Fruit fly (Drosophila melanogaster) whole organism, embryonic: ENCODE results near the gene Cyt-c1.

Experiments
- Adf1 ChIP-seq: fragments of 200-800 bp; sonication (Bioruptor generic); IDR thresholded peaks from 2 replicates; pipeline ENCODE4 v1.3.6; 2022; ENCODE audit warnings: missing biosample characterization, missing genetic modification characterization
- Bteb2 ChIP-seq: fragments of 200-800 bp; sonication (Bioruptor generic); optimal IDR thresholded peaks from 2 replicates; lab custom pipeline; 2016; ENCODE audit warnings: missing biosample characterization, missing genetic modification characterization
- C15 ChIP-seq: fragments of 200-800 bp; sonication (Bioruptor generic); IDR thresholded peaks from 3 replicates; pipeline ENCODE4 v1.3.6; 2022; ENCODE audit warnings: missing biosample characterization, missing genetic modification characterization
- CG10321 ChIP-seq: fragments of 200-800 bp; sonication (Bioruptor generic); IDR thresholded peaks from 2 replicates; pipeline ENCODE4 v1.3.6; 2022; ENCODE audit warnings: missing biosample characterization, missing genetic modification characterization
- CG11723 ChIP-seq: fragments of 200-800 bp; sonication (Bioruptor generic); optimal IDR thresholded peaks from 2 replicates; lab custom pipeline; 2017; ENCODE audit warnings: missing biosample characterization, mild to moderate bottlenecking, missing genetic modification characterization
- CG12155 ChIP-seq: fragments of 200-800 bp; sonication (Bioruptor generic); optimal IDR thresholded peaks from 3 replicates; lab custom pipeline; 2016; ENCODE audit warnings: missing biosample characterization, missing genetic modification characterization
- CG12299 ChIP-seq: fragments of 200-800 bp; sonication (Bioruptor generic); optimal IDR thresholded peaks from 2 replicates; lab custom pipeline; 2018; ENCODE audit warnings: missing biosample characterization, mild to moderate bottlenecking, missing genetic modification characterization
- CG14710 ChIP-seq: fragments of 200-800 bp; sonication (Bioruptor generic); optimal IDR thresholded peaks from 3 replicates; lab custom pipeline; 2019; ENCODE audit warnings: missing biosample characterization, mild to moderate bottlenecking, missing genetic modification characterization, moderate library complexity
- CG17186 ChIP-seq: fragments of 200-800 bp; sonication (Bioruptor generic); optimal IDR thresholded peaks from 3 replicates; lab custom pipeline; 2017; ENCODE audit warnings: missing biosample characterization, missing genetic modification reagents, missing genetic modification characterization
- CG2875 ChIP-seq: fragments of 200-800 bp; sonication (Bioruptor generic); optimal IDR thresholded peaks from 2 replicates; lab custom pipeline; 2017; ENCODE audit warnings: missing biosample characterization, mild to moderate bottlenecking, missing genetic modification characterization, missing genetic modification reagents
- CG30431 ChIP-seq: fragments of 200-800 bp; sonication (Bioruptor generic); optimal IDR thresholded peaks from 2 replicates; lab custom pipeline; 2017; ENCODE audit warnings: missing biosample characterization, missing genetic modification characterization
- CG32532 ChIP-seq: fragments of 200-800 bp; sonication (Bioruptor generic); IDR thresholded peaks from 2 replicates; pipeline ENCODE4 v1.3.6; 2022; ENCODE audit warnings: missing biosample characterization, missing genetic modification characterization
- CG4360 ChIP-seq: fragments of 200-800 bp; sonication (Bioruptor generic); IDR thresholded peaks from 2 replicates; pipeline ENCODE4 v1.3.6; 2022; ENCODE audit warnings: missing biosample characterization, missing genetic modification characterization
- CG4617 ChIP-seq: fragments of 200-800 bp; sonication (Bioruptor generic); optimal IDR thresholded peaks from 3 replicates; lab custom pipeline; 2016; ENCODE audit warnings: missing biosample characterization, missing genetic modification characterization, borderline replicate concordance
- CG4730 ChIP-seq: fragments of 200-800 bp; sonication (Bioruptor generic); IDR thresholded peaks from 2 replicates; pipeline ENCODE4 v1.3.6; 2022; ENCODE audit warnings: missing biosample characterization, missing genetic modification characterization
- CG5180 ChIP-seq: fragments of 200-800 bp; sonication (Bioruptor generic); optimal IDR thresholded peaks from 3 replicates; lab custom pipeline; 2017; ENCODE audit warnings: missing biosample characterization, missing genetic modification characterization, mild to moderate bottlenecking, moderate library complexity, missing genetic modification reagents
- CG9727 ChIP-seq: fragments of 200-800 bp; sonication (Bioruptor generic); optimal IDR thresholded peaks from 3 replicates; lab custom pipeline; 2017; ENCODE audit warnings: missing biosample characterization, mild to moderate bottlenecking, missing genetic modification characterization
- CHES-1-like ChIP-seq: fragments of 200-800 bp; sonication (Bioruptor generic); optimal IDR thresholded peaks from 2 replicates; lab custom pipeline; 2016; ENCODE audit warnings: missing biosample characterization, missing genetic modification characterization
- D19B ChIP-seq: fragments of 200-800 bp; sonication (Bioruptor generic); optimal IDR thresholded peaks from 2 replicates; lab custom pipeline; 2017; ENCODE audit warnings: missing biosample characterization, mild to moderate bottlenecking, missing genetic modification characterization
- Dip2 ChIP-seq: fragments of 200-800 bp; sonication (Bioruptor generic); IDR thresholded peaks from 2 replicates; pipeline ENCODE4 v1.3.6; 2022; ENCODE audit warnings: missing biosample characterization, missing genetic modification characterization
- Dp ChIP-seq: fragments of 200-800 bp; sonication (Bioruptor generic); optimal IDR thresholded peaks from 2 replicates; lab custom pipeline; 2018; ENCODE audit warnings: missing biosample characterization, mild to moderate bottlenecking, missing genetic modification characterization, moderate library complexity
- Fer1 ChIP-seq: fragments of 200-800 bp; sonication (Bioruptor generic); optimal IDR thresholded peaks from 2 replicates; lab custom pipeline; 2017; ENCODE audit warnings: missing biosample characterization, mild to moderate bottlenecking, missing genetic modification characterization
- Gug ChIP-seq: fragments of 200-800 bp; sonication (Bioruptor generic); IDR thresholded peaks from 4 replicates; pipeline ENCODE4 v1.3.6; 2022; ENCODE audit warnings: missing biosample characterization, missing genetic modification characterization
- HLH4C ChIP-seq: fragments of 200-800 bp; sonication (Bioruptor generic); IDR thresholded peaks from 3 replicates; pipeline ENCODE4 v1.3.6; 2022; ENCODE audit warnings: missing biosample characterization, missing genetic modification characterization; ENCODE audit not compliant: partially characterized antibody
- Hsf ChIP-seq: fragments of 200-800 bp; sonication (Bioruptor generic); optimal IDR thresholded peaks from 3 replicates; lab custom pipeline; 2016; ENCODE audit warnings: missing biosample characterization, missing genetic modification characterization
- Pdp1 ChIP-seq, 2 experiments: fragments of 200-800 bp; sonication (Bioruptor generic); optimal IDR thresholded peaks; 3 replicates each; lab custom pipeline; 2016; ENCODE audit warnings: missing biosample characterization in 2 of 2, missing genetic modification characterization in 2 of 2, mild to moderate bottlenecking in 1 of 2, moderate library complexity in 1 of 2
- Poxn ChIP-seq: fragments of 200-800 bp; sonication (Bioruptor generic); IDR thresholded peaks from 2 replicates; pipeline ENCODE4 v1.3.6; 2022; ENCODE audit warnings: missing biosample characterization, missing genetic modification characterization
- abd-A ChIP-seq: fragments of 200-800 bp; sonication (Bioruptor generic); optimal IDR thresholded peaks from 3 replicates; lab custom pipeline; 2019; ENCODE audit warnings: missing biosample characterization, mild to moderate bottlenecking, missing genetic modification characterization, moderate library complexity
- br ChIP-seq: fragments of >200 bp; optimal IDR thresholded peaks from 2 replicates; lab custom pipeline; 2017
- cg ChIP-seq: fragments of 200-800 bp; sonication (Bioruptor generic); optimal IDR thresholded peaks from 3 replicates; lab custom pipeline; 2019; ENCODE audit warnings: missing biosample characterization, mild to moderate bottlenecking, missing genetic modification characterization, moderate library complexity
- chif ChIP-seq, 2 experiments: fragments of 200-800 bp; sonication (Bioruptor generic); optimal IDR thresholded peaks; 3 replicates each; lab custom pipeline; 2016; ENCODE audit warnings: missing biosample characterization in 2 of 2, missing genetic modification characterization in 2 of 2
- chinmo ChIP-seq: fragments of 200-800 bp; sonication (Bioruptor generic); IDR thresholded peaks from 4 replicates; pipeline ENCODE4 v1.3.6; 2022; ENCODE audit warnings: missing biosample characterization, missing genetic modification characterization; ENCODE audit not compliant: partially characterized antibody
- ci ChIP-seq: fragments of 200-800 bp; sonication (Bioruptor generic); IDR thresholded peaks from 3 replicates; pipeline ENCODE4 v1.3.6; 2022; ENCODE audit warnings: missing biosample characterization, missing genetic modification characterization
- crp ChIP-seq, 2 experiments: fragments of 200-800 bp; sonication (Bioruptor generic); optimal IDR thresholded peaks; 2 replicates in 1 of 2; 3 replicates in 1 of 2; lab custom pipeline; 2017; ENCODE audit warnings: missing biosample characterization in 2 of 2, missing genetic modification characterization in 2 of 2, mild to moderate bottlenecking in 1 of 2, moderate library complexity in 1 of 2
- da ChIP-seq: fragments of 200-800 bp; sonication (Bioruptor generic); optimal IDR thresholded peaks from 2 replicates; lab custom pipeline; 2016; ENCODE audit warnings: missing biosample characterization, missing genetic modification characterization
- ems ChIP-seq: fragments of 200-800 bp; sonication (Bioruptor generic); optimal IDR thresholded peaks from 3 replicates; lab custom pipeline; 2016; ENCODE audit warnings: missing biosample characterization, missing genetic modification characterization
- fd64A ChIP-seq: fragments of 200-800 bp; sonication (Bioruptor generic); optimal IDR thresholded peaks from 3 replicates; lab custom pipeline; 2018; ENCODE audit warnings: missing biosample characterization, mild to moderate bottlenecking, missing genetic modification characterization
- ftz-f1 ChIP-seq: fragments of 200-800 bp; sonication (Bioruptor generic); optimal IDR thresholded peaks from 2 replicates; lab custom pipeline; 2016; ENCODE audit warnings: missing biosample characterization, missing genetic modification characterization
- fu2 ChIP-seq: fragments of 200-800 bp; sonication (Bioruptor generic); optimal IDR thresholded peaks from 2 replicates; lab custom pipeline; 2016; ENCODE audit warnings: missing biosample characterization, missing genetic modification characterization
- h ChIP-seq: fragments of >200 bp; optimal IDR thresholded peaks from 2 replicates; lab custom pipeline; 2017
- mirr ChIP-seq: fragments of 200-800 bp; sonication (Bioruptor generic); optimal IDR thresholded peaks from 3 replicates; lab custom pipeline; 2018; ENCODE audit warnings: missing biosample characterization, mild to moderate bottlenecking, missing genetic modification characterization
- nau ChIP-seq: fragments of 200-800 bp; sonication (Bioruptor generic); optimal IDR thresholded peaks from 3 replicates; lab custom pipeline; 2017; ENCODE audit warnings: missing biosample characterization, mild to moderate bottlenecking, missing genetic modification characterization, missing genetic modification reagents
- pb ChIP-seq: fragments of 200-800 bp; sonication (Bioruptor generic); optimal IDR thresholded peaks from 3 replicates; lab custom pipeline; 2016; ENCODE audit warnings: missing biosample characterization, missing genetic modification characterization
- pfk ChIP-seq: fragments of 200-800 bp; sonication (Bioruptor generic); optimal IDR thresholded peaks from 2 replicates; lab custom pipeline; 2018; ENCODE audit warnings: missing biosample characterization, mild to moderate bottlenecking, missing genetic modification characterization, moderate library complexity
- pita ChIP-seq: fragments of 200-800 bp; sonication (Bioruptor generic); optimal IDR thresholded peaks from 2 replicates; lab custom pipeline; 2017; ENCODE audit warnings: missing biosample characterization, mild to moderate bottlenecking, missing genetic modification characterization
- sens ChIP-seq: fragments of 200-800 bp; sonication (Bioruptor generic); peaks from one replicate; lab custom pipeline; 2016; ENCODE audit warnings: missing biosample characterization, missing genetic modification characterization
- ssp ChIP-seq: fragments of 200-800 bp; sonication (Bioruptor generic); IDR thresholded peaks from 2 replicates; pipeline ENCODE4 v1.3.6; 2022; ENCODE audit warnings: missing biosample characterization, missing genetic modification characterization
- tin ChIP-seq: fragments of 200-800 bp; sonication (Bioruptor generic); optimal IDR thresholded peaks from 3 replicates; lab custom pipeline; 2016; ENCODE audit warnings: missing biosample characterization, missing genetic modification characterization
- twi ChIP-seq: fragments of 200-800 bp; optimal IDR thresholded peaks from 2 replicates; lab custom pipeline; 2019; ENCODE audit warnings: missing biosample characterization, mild to moderate bottlenecking, missing genetic modification characterization, moderate library complexity
- vnd ChIP-seq: fragments of 200-800 bp; sonication (Bioruptor generic); IDR thresholded peaks from 3 replicates; pipeline ENCODE4 v1.3.6; 2022; ENCODE audit warnings: missing biosample characterization, missing genetic modification characterization; ENCODE audit not compliant: partially characterized antibody

The Cyt-c1 gene

DNA sequence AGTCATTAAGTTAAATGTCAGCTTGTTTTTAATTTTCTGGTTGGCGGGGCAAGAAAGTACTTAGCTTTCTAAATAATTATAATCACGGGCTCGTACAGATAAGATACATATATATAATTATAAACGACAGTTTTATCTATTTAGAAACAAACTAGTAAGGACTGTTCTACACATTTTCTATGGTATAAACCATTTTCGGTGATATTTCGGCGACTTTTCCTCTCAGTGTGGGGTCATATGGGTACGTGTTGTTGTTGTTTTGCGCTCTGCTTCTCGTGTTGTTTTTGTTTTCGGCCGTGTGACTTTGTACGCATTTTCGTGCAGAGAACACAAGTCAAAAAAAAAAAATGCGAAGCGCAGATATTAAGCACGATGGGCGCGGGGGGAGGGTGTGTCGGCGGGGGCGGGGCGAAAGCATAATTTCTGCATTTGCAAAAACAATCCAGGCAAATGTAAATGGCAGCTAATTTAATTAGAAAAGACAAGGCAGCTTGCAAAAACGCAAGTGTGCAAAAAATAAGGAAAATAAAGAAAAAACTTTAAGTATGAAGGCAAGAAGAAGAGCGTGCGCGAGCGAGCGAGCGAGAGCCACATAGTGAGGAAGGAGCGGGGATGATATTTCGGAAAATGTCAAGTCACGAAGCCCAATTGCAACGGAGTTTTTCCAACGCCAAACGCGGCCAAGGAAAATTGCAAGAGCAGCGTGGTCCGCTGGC lies 5.3 kb downstream of the Cyt-c1 start (continued):
- TF ChIP-seq ftz-f1 (GFP tag; lab: Kevin White, UChicago), result no peak
- TF ChIP-seq Poxn (GFP tag; lab: Robert Waterston, UW), result no peak
- TF ChIP-seq Dp, result no peak
- TF ChIP-seq ssp (GFP tag; lab: Robert Waterston, UW), result no peak
- TF ChIP-seq h (lab: Kevin White, UChicago), result no peak
- TF ChIP-seq tin (GFP tag; lab: Kevin White, UChicago), result no peak
- TF ChIP-seq pb (GFP tag; lab: Kevin White, UChicago), result no peak
- peak; percentile 29; the same call in 1 of the 4 replicates for TF ChIP-seq chinmo (GFP tag; lab: Robert Waterston, UW)
- no peak for TF ChIP-seq Dip2
- TF ChIP-seq fu2 (GFP tag; lab: Kevin White, UChicago), result no peak
- peak; percentile 66 for TF ChIP-seq ci (GFP tag; lab: Robert Waterston, UW)
- no peak for TF ChIP-seq Adf1
- TF ChIP-seq CG4617 (GFP tag; lab: Kevin White, UChicago), result no peak
- TF ChIP-seq crp (GFP tag; optimal IDR thresholded peaks at IDR 0.05; lab: Kevin White, UChicago), result no peak
- TF ChIP-seq cg (GFP tag; lab: Kevin White, UChicago), result no peak
- TF ChIP-seq br (lab: Kevin White, UChicago), result no peak
- TF ChIP-seq CG11723, result no peak
- no peak for TF ChIP-seq chif (GFP tag; optimal IDR thresholded peaks at IDR 0.05; lab: Kevin White, UChicago)
- no peak for TF ChIP-seq pfk (GFP tag; lab: Kevin White, UChicago)
- no peak for TF ChIP-seq fd64A (GFP tag; lab: Kevin White, UChicago)
- peak; percentile 23 for TF ChIP-seq Hsf (GFP tag; lab: Kevin White, UChicago)
- no peak for TF ChIP-seq CG5180
- TF ChIP-seq CG4360 (GFP tag; lab: Robert Waterston, UW), result peak; percentile 80
- no peak for TF ChIP-seq CG4730 (GFP tag; lab: Robert Waterston, UW)
- TF ChIP-seq C15 (GFP tag; lab: Robert Waterston, UW), result no peak
- no peak for TF ChIP-seq mirr (GFP tag; lab: Kevin White, UChicago)
- no peak for TF ChIP-seq Pdp1 (GFP tag; optimal IDR thresholded peaks at IDR 0.05; lab: Kevin White, UChicago)
- no peak for TF ChIP-seq CG17186 (GFP tag; lab: Kevin White, UChicago)
- no peak for TF ChIP-seq CHES-1-like (GFP tag; lab: Kevin White, UChicago)
- no peak for TF ChIP-seq D19B
- no peak for TF ChIP-seq pita
- TF ChIP-seq CG30431 (GFP tag; lab: Kevin White, UChicago), result no peak
- no peak for TF ChIP-seq HLH4C
- no peak for TF ChIP-seq CG12299
- TF ChIP-seq da (GFP tag; lab: Kevin White, UChicago), result no peak
- peak; percentile 38 for TF ChIP-seq CG12155
- 0 out of 3 replicates have a peak, but pooled peaks have one; percentile 23 for TF ChIP-seq vnd
- no peak for TF ChIP-seq CG14710 (tag; lab: Kevin White, UChicago)
- TF ChIP-seq ems, result no peak
- TF ChIP-seq nau (GFP tag; lab: Kevin White, UChicago), result no peak
- no peak for TF ChIP-seq Bteb2
- no peak for TF ChIP-seq CG2875 (GFP tag; lab: Kevin White, UChicago)
- no peak for TF ChIP-seq twi
- no peak for TF ChIP-seq CG32532 (GFP tag; lab: Robert Waterston, UW)
- TF ChIP-seq CG9727 (GFP tag; lab: Kevin White, UChicago), result peak; percentile 39
- TF ChIP-seq sens (GFP tag; lab: Kevin White, UChicago), result no peak
- no peak for TF ChIP-seq abd-A (tag; lab: Kevin White, UChicago)
- no peak for TF ChIP-seq Gug
- no peak for TF ChIP-seq Fer1
- no peak for TF ChIP-seq CG10321 (GFP tag; lab: Robert Waterston, UW)
